Worm (Caenorhabditis elegans) whole organism, L4 larva: ENCODE measurements around the gene natb-1.
A peak's percentile ranks its signal among the peaks of the same experiment; 100 is the strongest.

Experiments used
- F26F4.8 ChIP-seq: fragments of 200-800 bp; sonication (Bioruptor generic); conservative IDR thresholded peaks from 2 replicates; pipeline ENCODE4 v1.3.6; 2022; ENCODE audit warnings: missing genetic modification characterization, missing compliant biosample characterization
- F44E2.7 ChIP-seq: fragments of 200-800 bp; sonication (Bioruptor generic); IDR thresholded peaks from 2 replicates; pipeline ENCODE4 v2.1.2; 2022; ENCODE audit warnings: missing genetic modification characterization, missing compliant biosample characterization
- T20F7.1 ChIP-seq: fragments of 200-800 bp; sonication (Bioruptor generic); optimal IDR thresholded peaks from 2 replicates; lab custom pipeline; 2018; ENCODE audit warnings: mild to moderate bottlenecking, missing genetic modification characterization, missing compliant biosample characterization
- ZK546.5 ChIP-seq, 2 experiments: sonication (generic microtip); optimal IDR thresholded peaks; 2 replicates each; lab custom pipeline; 2017; ENCODE audit warnings: missing biosample characterization in 2 of 2, missing genetic modification characterization in 2 of 2
- aha-1 ChIP-seq: fragments of 150-350 bp; peaks from one replicate; lab custom pipeline; 2014; ENCODE audit warnings: missing biosample characterization, missing genetic modification characterization
- ama-1 ChIP-seq: fragments of 150-350 bp; optimal IDR thresholded peaks from 2 replicates; lab custom pipeline; 2014; ENCODE audit warnings: inconsistent platforms, mixed read lengths
- ceh-28 ChIP-seq: fragments of 150-350 bp; optimal IDR thresholded peaks from 2 replicates; lab custom pipeline; 2014; ENCODE audit warnings: missing biosample characterization, missing genetic modification reagents, missing genetic modification characterization
- ces-1 ChIP-seq: fragments of 150-350 bp; sonication (generic microtip); optimal IDR thresholded peaks from 4 replicates; lab custom pipeline; 2014; ENCODE audit warnings: missing biosample characterization, missing genetic modification reagents, missing genetic modification characterization
- ctbp-1 ChIP-seq: fragments of 200-800 bp; sonication (Bioruptor generic); IDR thresholded peaks from 2 replicates; pipeline ENCODE4 v1.3.6; 2022; ENCODE audit warnings: missing genetic modification reagents, missing genetic modification characterization, missing compliant biosample characterization
- daf-16 ChIP-seq, 3 experiments: sonication (generic microtip); optimal IDR thresholded peaks; 2 replicates each; lab custom pipeline; 2016 to 2017; ENCODE audit warnings: missing genetic modification characterization in 3 of 3, missing genetic modification reagents in 3 of 3, mild to moderate bottlenecking in 2 of 3, missing compliant biosample characterization in 2 of 3, missing biosample characterization in 1 of 3, moderate library complexity in 1 of 3
- daf-8 ChIP-seq: fragments of 200-800 bp; sonication (Bioruptor generic); IDR thresholded peaks from 2 replicates; pipeline ENCODE4 v1.3.6; 2022; ENCODE audit warnings: missing genetic modification characterization, missing compliant biosample characterization
- dmd-6 ChIP-seq: fragments of 200-800 bp; sonication (Bioruptor generic); IDR thresholded peaks from 2 replicates; pipeline ENCODE4 v1.3.6; 2022; ENCODE audit warnings: missing genetic modification reagents, missing genetic modification characterization, missing compliant biosample characterization
- dpl-1 ChIP-seq: fragments of 150-350 bp; optimal IDR thresholded peaks from 2 replicates; lab custom pipeline; 2014; ENCODE audit warnings: missing biosample characterization, missing genetic modification reagents, missing genetic modification characterization
- dve-1 ChIP-seq: sonication (generic microtip); optimal IDR thresholded peaks from 2 replicates; lab custom pipeline; 2017; ENCODE audit warnings: antibody characterized with exemption, mild to moderate bottlenecking, missing genetic modification characterization, missing compliant biosample characterization; ENCODE audit not compliant: insufficient read depth
- egl-27 ChIP-seq: sonication (generic microtip); optimal IDR thresholded peaks from 3 replicates; lab custom pipeline; 2017; ENCODE audit warnings: missing biosample characterization, missing genetic modification reagents, missing genetic modification characterization
- fkh-10 ChIP-seq: fragments of 150-350 bp; optimal IDR thresholded peaks from 2 replicates; lab custom pipeline; 2014; ENCODE audit warnings: missing biosample characterization, missing genetic modification reagents, missing genetic modification characterization
- hlh-11 ChIP-seq: fragments of 200-800 bp; sonication (Bioruptor generic); optimal IDR thresholded peaks from 2 replicates; lab custom pipeline; 2018; ENCODE audit warnings: mild to moderate bottlenecking, missing genetic modification characterization, missing compliant biosample characterization
- hlh-30 ChIP-seq: sonication (generic microtip); optimal IDR thresholded peaks from 2 replicates; lab custom pipeline; 2017; ENCODE audit warnings: antibody characterized with exemption, mild to moderate bottlenecking, missing genetic modification characterization, missing compliant biosample characterization; ENCODE audit not compliant: insufficient read depth
- lim-7 ChIP-seq: fragments of 200-800 bp; sonication (Bioruptor generic); IDR thresholded peaks from 2 replicates; pipeline ENCODE4 v1.3.6; 2022; ENCODE audit warnings: missing genetic modification characterization, missing compliant biosample characterization
- lin-1 ChIP-seq: fragments of 200-800 bp; sonication (Bioruptor generic); IDR thresholded peaks from 2 replicates; pipeline ENCODE4 v1.3.6; 2022; ENCODE audit warnings: missing genetic modification reagents, missing genetic modification characterization, missing compliant biosample characterization
- lsy-2 ChIP-seq, 2 experiments: fragments of 150-350 bp in 1 of 2; sonication (generic microtip) in 1 of 2; optimal IDR thresholded peaks; 2 replicates each; lab custom pipeline; 2014 to 2017; ENCODE audit warnings: missing biosample characterization in 2 of 2, missing genetic modification characterization in 2 of 2
- mdl-1 ChIP-seq, 2 experiments: fragments of 150-350 bp in 1 of 2; sonication (generic microtip) in 1 of 2; optimal IDR thresholded peaks; 2 replicates each; lab custom pipeline; 2014 to 2017; ENCODE audit warnings: missing biosample characterization in 2 of 2, missing genetic modification characterization in 2 of 2
- mep-1 ChIP-seq: fragments of 150-350 bp; sonication (generic microtip); optimal IDR thresholded peaks from 3 replicates; lab custom pipeline; 2014; ENCODE audit warnings: missing biosample characterization, missing genetic modification characterization
- mes-2 ChIP-seq: sonication (generic microtip); optimal IDR thresholded peaks from 2 replicates; lab custom pipeline; 2016; ENCODE audit warnings: missing genotype, mild to moderate bottlenecking, missing genetic modification characterization, missing compliant biosample characterization; ENCODE audit not compliant: poor library complexity, severe bottlenecking
- mxl-3 ChIP-seq: fragments of 200-800 bp; sonication (Bioruptor generic); optimal IDR thresholded peaks from 2 replicates; lab custom pipeline; 2018; ENCODE audit warnings: mild to moderate bottlenecking, missing genetic modification characterization, missing compliant biosample characterization
- nhr-11 ChIP-seq: fragments of 150-350 bp; optimal IDR thresholded peaks from 2 replicates; lab custom pipeline; 2014; ENCODE audit warnings: missing biosample characterization, missing genetic modification characterization
- nhr-25 ChIP-seq: sonication (generic microtip); optimal IDR thresholded peaks from 2 replicates; lab custom pipeline; 2017; ENCODE audit warnings: missing genetic modification characterization, mild to moderate bottlenecking, missing compliant biosample characterization, antibody characterized with exemption, moderate library complexity, borderline replicate concordance; ENCODE audit not compliant: insufficient read depth
- nhr-28 ChIP-seq: fragments of 150-350 bp; optimal IDR thresholded peaks from 2 replicates; lab custom pipeline; 2014; ENCODE audit warnings: missing biosample characterization, missing genetic modification characterization
- nhr-48 ChIP-seq: sonication (generic microtip); optimal IDR thresholded peaks from 2 replicates; lab custom pipeline; 2016; ENCODE audit warnings: mild to moderate bottlenecking, missing genetic modification characterization, missing compliant biosample characterization
- nhr-6 ChIP-seq: fragments of 150-350 bp; optimal IDR thresholded peaks from 2 replicates; lab custom pipeline; 2014; ENCODE audit warnings: missing biosample characterization, missing genetic modification characterization
- nhr-76 ChIP-seq: fragments of 150-350 bp; optimal IDR thresholded peaks from 2 replicates; lab custom pipeline; 2014; ENCODE audit warnings: missing biosample characterization, missing genetic modification characterization
- nhr-77 ChIP-seq: fragments of 150-350 bp; optimal IDR thresholded peaks from 2 replicates; lab custom pipeline; 2014; ENCODE audit warnings: missing biosample characterization, missing genetic modification characterization
- pha-4 ChIP-seq, 2 experiments: fragments of 150-350 bp in 1 of 2; fragments of 200-800 bp in 1 of 2; sonication (Bioruptor generic) in 1 of 2; IDR thresholded peaks in 1 of 2; optimal IDR thresholded peaks in 1 of 2; 2 replicates each; pipeline versions ENCODE4 v1.3.6 to Lab custom; 2014 to 2022; ENCODE audit warnings: missing genetic modification characterization in 2 of 2, missing genetic modification reagents in 2 of 2, missing biosample characterization in 1 of 2, missing compliant biosample characterization in 1 of 2
- php-3 ChIP-seq: fragments of 200-800 bp; sonication (Bioruptor generic); IDR thresholded peaks from 2 replicates; pipeline ENCODE4 v1.3.6; 2022; ENCODE audit warnings: missing genetic modification reagents, missing genetic modification characterization, missing compliant biosample characterization
- pqm-1 ChIP-seq: sonication (generic microtip); optimal IDR thresholded peaks from 2 replicates; lab custom pipeline; 2017; ENCODE audit warnings: missing biosample characterization, missing genetic modification characterization
- set-16 ChIP-seq: fragments of 200-800 bp; sonication (Bioruptor generic); IDR thresholded peaks from 2 replicates; pipeline ENCODE4 v1.3.6; 2022; ENCODE audit warnings: missing genetic modification reagents, missing genetic modification characterization, missing compliant biosample characterization
- unc-39 ChIP-seq: sonication (generic microtip); optimal IDR thresholded peaks from 2 replicates; lab custom pipeline; 2017; ENCODE audit warnings: missing biosample characterization, missing genetic modification characterization
- unc-62 ChIP-seq, 3 experiments: fragments of 150-350 bp in 1 of 3; sonication (generic microtip); optimal IDR thresholded peaks in 2 of 3; peaks in 1 of 3; 1 replicate in 1 of 3; 2 replicates in 2 of 3; lab custom pipeline; 2014 to 2017; ENCODE audit warnings: missing biosample characterization in 3 of 3, missing genetic modification characterization in 3 of 3, missing genetic modification reagents in 3 of 3, missing genotype in 1 of 3
- vab-7 ChIP-seq: fragments of 200-800 bp; sonication (Bioruptor generic); IDR thresholded peaks from 2 replicates; pipeline ENCODE4 v1.3.6; 2022; ENCODE audit warnings: missing genetic modification reagents, missing genetic modification characterization, missing compliant biosample characterization
- zip-2 ChIP-seq: fragments of 150-350 bp; optimal IDR thresholded peaks from 2 replicates; lab custom pipeline; 2014; ENCODE audit warnings: missing biosample characterization, missing genetic modification characterization

The natb-1 gene

DNA sequence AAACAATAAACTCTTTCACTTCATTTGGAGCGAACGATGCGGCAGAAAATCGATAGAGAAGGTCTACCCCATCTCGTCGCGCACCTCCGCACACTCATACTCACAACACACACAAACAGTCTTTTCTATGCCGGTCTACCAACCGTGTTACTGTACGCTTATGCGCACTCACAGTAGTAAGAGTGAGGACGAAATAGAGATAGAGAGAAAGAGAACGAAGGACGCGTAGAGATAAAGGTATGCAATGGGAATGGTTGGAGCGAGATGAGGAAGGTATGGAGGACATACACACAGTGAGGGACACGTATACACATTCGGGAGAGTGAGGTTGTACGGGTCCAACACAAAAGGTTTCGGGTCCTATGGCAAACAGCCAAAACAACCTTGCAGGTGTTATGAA, 4.4 kb downstream of the natb-1 start (continued):
- TF ChIP-seq unc-39 (tag; lab: Kevin White, UChicago) (no peak), dmd-6 (GFP tag; lab: Robert Waterston, UW) (0 out of 2 replicates have a peak, but pooled peaks have one; percentile 9), nhr-76 (no peak), hlh-30 (tag; lab: Kevin White, UChicago) (no peak), lim-7 (GFP tag; lab: Robert Waterston, UW) (no peak), F44E2.7 (GFP tag; lab: Robert Waterston, UW) (0 out of 2 replicates have a peak, but pooled peaks have one; percentile 35), F26F4.8 (GFP tag; lab: Robert Waterston, UW) (no peak), nhr-28 (tag; lab: Kevin White, UChicago) (peak; percentile 75), dpl-1 (GFP tag; lab: Kevin White, UChicago) (no peak), unc-62 (GFP tag; optimal IDR thresholded peaks at IDR 0.05 in 1 of 2; lab: Kevin White, UChicago) (peak in 1 of 2 experiments; percentile 81), unc-62 (tag; optimal IDR thresholded peaks at IDR 0.05; lab: Kevin White, UChicago) (no peak), set-16 (GFP tag; lab: Robert Waterston, UW) (no peak), mxl-3 (GFP tag; lab: Kevin White, UChicago) (peak; percentile 72), vab-7 (GFP tag; lab: Robert Waterston, UW) (no peak), egl-27 (tag; lab: Kevin White, UChicago) (no peak), pha-4 (GFP tag; IDR thresholded peaks at IDR 0.05; lab: Robert Waterston, UW) (no peak), pha-4 (tag; optimal IDR thresholded peaks at IDR 0.05; lab: Kevin White, UChicago) (peak; percentile 0), nhr-25 (tag; lab: Kevin White, UChicago) (peak; percentile 85), daf-8 (GFP tag; lab: Robert Waterston, UW) (no peak), nhr-48 (no peak), zip-2 (tag; lab: Kevin White, UChicago) (no peak), ZK546.5 (tag; optimal IDR thresholded peaks at IDR 0.05; lab: Kevin White, UChicago) (no peak), ceh-28 (tag; lab: Kevin White, UChicago) (no peak)

DNA sequence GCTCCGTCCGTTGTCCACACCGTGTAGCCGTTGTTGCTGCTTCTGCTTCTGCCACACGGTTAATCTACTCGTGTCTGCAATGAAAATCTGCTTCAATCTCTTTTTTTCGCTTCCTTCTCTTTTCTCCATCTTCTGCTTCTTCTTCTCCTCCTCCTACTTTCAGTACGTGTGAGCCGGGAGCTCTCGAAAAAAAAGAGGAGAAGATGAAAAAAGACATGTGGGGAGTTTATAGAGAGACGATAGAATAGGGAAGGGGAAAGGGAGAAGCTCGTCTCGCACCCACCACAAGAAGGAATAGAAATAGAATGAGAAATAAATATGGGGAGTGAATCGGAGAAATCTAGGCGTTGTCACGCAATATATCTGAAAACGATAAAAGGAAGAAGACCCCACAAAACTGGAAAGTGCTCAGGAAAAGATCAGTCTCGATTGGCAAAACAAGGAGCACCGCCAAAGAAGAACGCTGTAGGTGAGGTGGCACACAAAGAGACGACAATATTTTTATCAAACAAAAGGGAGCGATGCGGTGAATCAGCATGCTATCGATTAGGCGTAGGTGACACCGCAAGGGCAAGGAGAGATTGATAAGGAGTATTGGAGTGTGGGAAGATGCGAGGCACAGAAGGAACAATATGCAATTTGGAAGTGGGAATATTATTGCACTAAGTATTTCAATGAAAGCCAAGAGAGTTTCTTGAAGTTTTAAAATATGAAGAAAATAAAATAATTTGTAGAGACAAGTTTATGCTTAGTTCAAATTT, 5.3 kb downstream of the natb-1 start, which contains the start of gene let-413:
TSS of gene let-413 (minus strand) at position 76 of the 761 bp plus-strand sequence.
- TF ChIP-seq nhr-6 (tag; lab: Kevin White, UChicago): peak; percentile 44
- peak; percentile 90 for TF ChIP-seq aha-1 (tag; lab: Kevin White, UChicago)
- TF ChIP-seq nhr-77 (tag; lab: Kevin White, UChicago): no peak
- peak in 1 of 2 experiments; percentile 23 for TF ChIP-seq lsy-2 (tag; optimal IDR thresholded peaks at IDR 0.05; lab: Kevin White, UChicago)
- TF ChIP-seq hlh-30 (tag; lab: Kevin White, UChicago): peak; percentile 8
- TF ChIP-seq pqm-1 (tag; lab: Kevin White, UChicago): peak; percentile 76
- TF ChIP-seq mxl-3 (GFP tag; lab: Kevin White, UChicago): peak; percentile 37
- TF ChIP-seq lin-1 (GFP tag; lab: Robert Waterston, UW): no peak
- TF ChIP-seq unc-62 (GFP tag; optimal IDR thresholded peaks at IDR 0.05 in 1 of 2; lab: Kevin White, UChicago): peak in 1 of 2 experiments; percentile 88
- no peak for TF ChIP-seq unc-62 (tag; optimal IDR thresholded peaks at IDR 0.05; lab: Kevin White, UChicago)
- no peak for TF ChIP-seq T20F7.1 (GFP tag; lab: Kevin White, UChicago)
- TF ChIP-seq mdl-1 (tag; optimal IDR thresholded peaks at IDR 0.05; lab: Kevin White, UChicago): no peak
- TF ChIP-seq ctbp-1 (GFP tag; lab: Robert Waterston, UW): 0 out of 2 replicates have a peak, but pooled peaks have one; percentile 10
- peak; percentile 58 for TF ChIP-seq dve-1
- TF ChIP-seq nhr-28 (tag; lab: Kevin White, UChicago): peak; percentile 66
- no peak for TF ChIP-seq ces-1 (GFP tag; lab: Kevin White, UChicago)
- TF ChIP-seq pha-4 (GFP tag; IDR thresholded peaks at IDR 0.05; lab: Robert Waterston, UW): 0 out of 2 replicates have a peak, but pooled peaks have one; percentile 27
- TF ChIP-seq pha-4 (tag; optimal IDR thresholded peaks at IDR 0.05; lab: Kevin White, UChicago): no peak
- no peak for TF ChIP-seq ama-1 (lab: Kevin White, UChicago)
- TF ChIP-seq hlh-11: peak; percentile 44
- peak; percentile 16 for TF ChIP-seq fkh-10 (GFP tag; lab: Kevin White, UChicago)
- TF ChIP-seq mep-1 (tag; lab: Kevin White, UChicago): peak; percentile 20
- TF ChIP-seq php-3 (GFP tag; lab: Robert Waterston, UW): no peak
- TF ChIP-seq mes-2 (tag; lab: Kevin White, UChicago): peak; percentile 52
- TF ChIP-seq dmd-6 (GFP tag; lab: Robert Waterston, UW): peak; percentile 28; the same call in 1 of the 2 replicates
- TF ChIP-seq daf-16 (GFP tag; optimal IDR thresholded peaks at IDR 0.05; lab: Kevin White, UChicago): no peak
- peak; percentile 39 for TF ChIP-seq daf-16 (tag; optimal IDR thresholded peaks at IDR 0.05; lab: Kevin White, UChicago)
- TF ChIP-seq nhr-11 (tag; lab: Kevin White, UChicago): no peak
